Worm (Caenorhabditis elegans) whole organism, L4/young adult: Measurements from ENCODE around the gene M7.7.

Experiments
- W03F9.2 ChIP-seq: fragments of 150-350 bp; optimal IDR thresholded peaks from 2 replicates; lab custom pipeline; 2014; ENCODE audit warnings: missing biosample characterization, missing genetic modification characterization
- dao-5 ChIP-seq: sonication (generic microtip); optimal IDR thresholded peaks from 2 replicates; lab custom pipeline; 2016; ENCODE audit warnings: missing genotype, missing genetic modification characterization, moderate library complexity, missing compliant biosample characterization

DNA sequence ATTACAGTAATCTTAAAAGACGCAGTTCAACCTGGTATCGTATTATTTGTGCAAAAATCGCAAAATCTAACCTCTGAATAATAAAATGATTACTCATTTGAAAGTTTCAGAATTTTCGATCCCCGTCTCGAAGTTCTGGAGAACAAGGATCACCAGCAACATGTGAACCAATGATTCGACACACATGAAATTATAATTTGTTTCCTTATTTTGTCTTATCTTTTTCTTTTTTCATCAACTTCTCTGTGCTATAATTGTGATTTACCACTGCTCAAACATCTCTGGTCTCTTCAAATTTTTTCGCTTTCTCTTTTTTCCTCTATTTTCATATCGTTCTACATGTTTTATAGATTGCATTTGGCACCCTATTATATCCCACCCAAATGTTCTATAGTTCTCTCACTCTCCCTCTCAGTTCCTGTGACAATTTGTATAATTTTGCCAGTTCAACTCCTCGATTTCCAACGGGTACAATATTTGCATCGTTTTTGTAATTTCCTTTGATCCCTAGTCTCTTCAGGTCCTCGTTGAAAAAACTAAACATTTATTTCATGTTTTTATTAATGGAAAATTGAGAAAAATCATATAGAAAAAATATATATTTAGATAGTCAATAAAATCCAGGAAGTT lies 26.5 kb upstream of the M7.7 start:
- TF ChIP-seq dao-5 (tag; lab: Kevin White, UChicago) (no peak), W03F9.2 (no peak)
